Fruit fly (Drosophila melanogaster) whole organism, wandering third instar larva: Measurements from ENCODE around the gene CG45079.

Experiments
- Abd-B ChIP-seq: fragments of >200 bp; optimal IDR thresholded peaks from 2 replicates; lab custom pipeline; 2017; ENCODE audit warnings: missing biosample characterization, missing genetic modification characterization
- CG9705 ChIP-seq: fragments of 200-800 bp; sonication (Bioruptor generic); optimal IDR thresholded peaks from 2 replicates; lab custom pipeline; 2018; ENCODE audit warnings: missing biosample characterization, mild to moderate bottlenecking, missing genetic modification characterization
- Dfd ChIP-seq: fragments of >200 bp; optimal IDR thresholded peaks from 2 replicates; lab custom pipeline; 2017; ENCODE audit warnings: missing biosample characterization, missing genetic modification characterization
- Dif ChIP-seq: fragments of 200-275, 200-300 bp; sonication (Bioruptor generic); optimal IDR thresholded peaks from 2 replicates; lab custom pipeline; 2018; ENCODE audit warnings: missing biosample characterization, missing genetic modification characterization; ENCODE audit not compliant: partially characterized antibody
- HLH106 ChIP-seq: fragments of 200-800 bp; optimal IDR thresholded peaks from 3 replicates; lab custom pipeline; 2019; ENCODE audit warnings: missing biosample characterization, mild to moderate bottlenecking, missing genetic modification characterization, moderate library complexity
- Hnf4 ChIP-seq: fragments of 200-800 bp; sonication (Bioruptor generic); optimal IDR thresholded peaks from 2 replicates; lab custom pipeline; 2016; ENCODE audit warnings: missing biosample characterization, mild to moderate bottlenecking, missing genetic modification characterization
- Hr78 ChIP-seq: fragments of >200 bp; optimal IDR thresholded peaks from 2 replicates; lab custom pipeline; 2017; ENCODE audit warnings: missing biosample characterization, missing genetic modification characterization
- Hr83 ChIP-seq: fragments of 200-300 bp; sonication (Bioruptor generic); optimal IDR thresholded peaks from 2 replicates; lab custom pipeline; 2016; ENCODE audit warnings: missing biosample characterization, mild to moderate bottlenecking, missing genetic modification characterization, moderate library complexity; ENCODE audit not compliant: poor library complexity, severe bottlenecking
- Jra ChIP-seq: sonication (Bioruptor generic); optimal IDR thresholded peaks from 2 replicates; lab custom pipeline; 2016; ENCODE audit warnings: missing biosample characterization, missing genetic modification characterization
- Myc ChIP-seq: fragments of >200 bp; optimal IDR thresholded peaks from 2 replicates; lab custom pipeline; 2017
- N ChIP-seq: fragments of >200 bp; optimal IDR thresholded peaks from 2 replicates; lab custom pipeline; 2018; ENCODE audit warnings: missing biosample characterization, missing external identifiers, missing genetic modification characterization
- OdsH ChIP-seq: fragments of 200-800 bp; sonication (Bioruptor generic); optimal IDR thresholded peaks from 2 replicates; lab custom pipeline; 2016; ENCODE audit warnings: missing biosample characterization, mild to moderate bottlenecking, missing genetic modification characterization
- Rel ChIP-seq, 2 experiments: fragments of 200-800 bp; sonication (Bioruptor generic) in 1 of 2; optimal IDR thresholded peaks; 2 replicates in 1 of 2; 3 replicates in 1 of 2; lab custom pipeline; 2016 to 2019; ENCODE audit warnings: mild to moderate bottlenecking in 2 of 2, missing biosample characterization in 2 of 2, missing genetic modification characterization in 2 of 2, moderate library complexity in 1 of 2
- Sp1 ChIP-seq: fragments of 200-800 bp; sonication (Bioruptor generic); optimal IDR thresholded peaks from 3 replicates; lab custom pipeline; 2019; ENCODE audit warnings: missing biosample characterization, mild to moderate bottlenecking, missing genetic modification characterization, moderate library complexity
- Vsx2 ChIP-seq: fragments of 200-300, 225-300 bp; sonication (Bioruptor generic); optimal IDR thresholded peaks from 2 replicates; lab custom pipeline; 2018; ENCODE audit warnings: missing biosample characterization, missing genetic modification characterization; ENCODE audit not compliant: partially characterized antibody
- br ChIP-seq: fragments of 200-800 bp; sonication (Bioruptor generic); optimal IDR thresholded peaks from 2 replicates; lab custom pipeline; 2016; ENCODE audit warnings: missing biosample characterization, missing genetic modification characterization
- brk ChIP-seq: fragments of 200-800 bp; sonication (Bioruptor generic); optimal IDR thresholded peaks from 2 replicates; lab custom pipeline; 2016; ENCODE audit warnings: missing biosample characterization, mild to moderate bottlenecking, missing genetic modification characterization
- dmrt93B ChIP-seq: fragments of 200-800 bp; sonication (Bioruptor generic); optimal IDR thresholded peaks from 2 replicates; lab custom pipeline; 2018; ENCODE audit warnings: missing biosample characterization, mild to moderate bottlenecking, missing genetic modification characterization
- dsf ChIP-seq: sonication (Bioruptor generic); optimal IDR thresholded peaks from 2 replicates; lab custom pipeline; 2016; ENCODE audit warnings: missing biosample characterization, missing genetic modification characterization, borderline replicate concordance
- ey ChIP-seq: fragments of 200-800 bp; sonication (Bioruptor generic); optimal IDR thresholded peaks from 2 replicates; lab custom pipeline; 2016; ENCODE audit warnings: missing biosample characterization, missing genetic modification characterization
- foxo ChIP-seq, 2 experiments: fragments of 200-800 bp; sonication (Bioruptor generic); optimal IDR thresholded peaks; 2 replicates in 1 of 2; 3 replicates in 1 of 2; lab custom pipeline; 2016 to 2017; ENCODE audit warnings: missing biosample characterization in 2 of 2, missing genetic modification characterization in 2 of 2
- fru ChIP-seq: fragments of 200-800 bp; sonication (Bioruptor generic); optimal IDR thresholded peaks from 3 replicates; lab custom pipeline; 2016; ENCODE audit warnings: missing biosample characterization, mild to moderate bottlenecking, missing genetic modification characterization
- h ChIP-seq: fragments of 200-800 bp; sonication (Bioruptor generic); optimal IDR thresholded peaks from 3 replicates; lab custom pipeline; 2016; ENCODE audit warnings: missing biosample characterization, mild to moderate bottlenecking, missing genetic modification characterization
- jim ChIP-seq: fragments of 175-275, 200-325 bp; sonication (Bioruptor generic); optimal IDR thresholded peaks from 2 replicates; lab custom pipeline; 2016; ENCODE audit warnings: missing biosample characterization, mild to moderate bottlenecking, missing genetic modification characterization
- lola ChIP-seq: fragments of >200 bp; optimal IDR thresholded peaks from 2 replicates; lab custom pipeline; 2017; ENCODE audit warnings: missing biosample characterization, missing genetic modification characterization
- pan ChIP-seq: fragments of >200 bp; optimal IDR thresholded peaks from 2 replicates; lab custom pipeline; 2017
- psq ChIP-seq: fragments of 200-800 bp; sonication (Bioruptor generic); optimal IDR thresholded peaks from 3 replicates; lab custom pipeline; 2017; ENCODE audit warnings: missing biosample characterization, mild to moderate bottlenecking, missing genetic modification characterization, moderate library complexity
- rgr ChIP-seq: fragments of 200-800 bp; sonication (Bioruptor generic); optimal IDR thresholded peaks from 3 replicates; lab custom pipeline; 2016; ENCODE audit warnings: missing biosample characterization, mild to moderate bottlenecking, missing genetic modification characterization
- sage ChIP-seq: fragments of 200-800 bp; sonication (Bioruptor generic); optimal IDR thresholded peaks from 2 replicates; lab custom pipeline; 2016; ENCODE audit warnings: missing biosample characterization, mild to moderate bottlenecking, missing genetic modification characterization
- sv ChIP-seq: fragments of 200-800 bp; sonication (Bioruptor generic); optimal IDR thresholded peaks from 3 replicates; lab custom pipeline; 2016; ENCODE audit warnings: missing biosample characterization, missing genetic modification characterization
- tai ChIP-seq: sonication (Bioruptor generic); optimal IDR thresholded peaks from 2 replicates; lab custom pipeline; 2016; ENCODE audit warnings: missing biosample characterization, missing genetic modification characterization
- usp ChIP-seq: fragments of >200 bp; optimal IDR thresholded peaks from 2 replicates; lab custom pipeline; 2017; ENCODE audit warnings: missing biosample characterization, missing genetic modification characterization
- woc ChIP-seq: sonication (Bioruptor generic); optimal IDR thresholded peaks from 2 replicates; lab custom pipeline; 2016; ENCODE audit warnings: missing biosample characterization, mild to moderate bottlenecking, missing genetic modification characterization

Gene CG45079

dm6 chr3R:17115668-17116067, 8.6 kb upstream of the CG45079 start:
- TF ChIP-seq usp (GFP tag; lab: Kevin White, UChicago) (no peak), Hnf4 (GFP tag; lab: Kevin White, UChicago) (peak; percentile 3), sage (GFP tag; lab: Kevin White, UChicago) (peak; percentile 42), h (peak; percentile 40), Hr83 (peak; percentile 61), brk (peak; percentile 24)

- TF ChIP-seq lola (GFP tag; lab: Kevin White, UChicago) (no peak), woc (GFP tag; lab: Kevin White, UChicago) (peak; percentile 8), br (peak; percentile 68), rgr (GFP tag; lab: Kevin White, UChicago) (peak; percentile 26), h (peak; percentile 22), dmrt93B (peak; percentile 17), Abd-B (no peak), Hnf4 (GFP tag; lab: Kevin White, UChicago) (peak; percentile 17), OdsH (peak; percentile 28), N (no peak), Hr83 (peak; percentile 47), Myc (lab: Kevin White, UChicago) (no peak), foxo (GFP tag; optimal IDR thresholded peaks at IDR 0.05; lab: Kevin White, UChicago) (peak in 1 of 2 experiments; percentile 68), pan (lab: Kevin White, UChicago) (no peak), HLH106 (tag; lab: Kevin White, UChicago) (peak; percentile 14), ey (GFP tag; lab: Kevin White, UChicago) (peak; percentile 62), brk (no peak), fru (GFP tag; lab: Kevin White, UChicago) (peak; percentile 58), tai (GFP tag; lab: Kevin White, UChicago) (peak; percentile 2)
Observed at dm6 chr3R:17116231-17116630, 8.0 kb upstream of the CG45079 start.

dm6 chr3R:17117607-17118327, 6.5 kb upstream of the CG45079 start:
- peak; percentile 40 for TF ChIP-seq dmrt93B
- peak in 1 of 2 experiments; percentile 57 for TF ChIP-seq foxo (GFP tag; optimal IDR thresholded peaks at IDR 0.05; lab: Kevin White, UChicago)
- TF ChIP-seq HLH106 (tag; lab: Kevin White, UChicago) = peak; percentile 77
- TF ChIP-seq sv (GFP tag; lab: Kevin White, UChicago) = no peak
- peak; percentile 79 for TF ChIP-seq h
- TF ChIP-seq usp (GFP tag; lab: Kevin White, UChicago) = no peak
- TF ChIP-seq Jra (GFP tag; lab: Kevin White, UChicago) = no peak
- TF ChIP-seq brk = no peak
- TF ChIP-seq pan (lab: Kevin White, UChicago) = no peak
- TF ChIP-seq Hr83 = no peak
- TF ChIP-seq Myc (lab: Kevin White, UChicago) = no peak
- peak; percentile 65 for TF ChIP-seq ey (GFP tag; lab: Kevin White, UChicago)
- no peak for TF ChIP-seq Rel (GFP tag; optimal IDR thresholded peaks at IDR 0.05; lab: Kevin White, UChicago)
- TF ChIP-seq Rel (tag; optimal IDR thresholded peaks at IDR 0.05; lab: Kevin White, UChicago) = peak; percentile 2
- no peak for TF ChIP-seq dsf (GFP tag; lab: Kevin White, UChicago)
- TF ChIP-seq fru (GFP tag; lab: Kevin White, UChicago) = peak; percentile 64
- TF ChIP-seq Hr78 (GFP tag; lab: Kevin White, UChicago) = no peak
- TF ChIP-seq CG9705 = no peak
- TF ChIP-seq Dif = no peak
- TF ChIP-seq lola (GFP tag; lab: Kevin White, UChicago) = no peak
- peak; percentile 84 for TF ChIP-seq psq (GFP tag; lab: Kevin White, UChicago)
- peak; percentile 79 for TF ChIP-seq woc (GFP tag; lab: Kevin White, UChicago)
- TF ChIP-seq Hnf4 (GFP tag; lab: Kevin White, UChicago) = peak; percentile 22
- peak; percentile 8 for TF ChIP-seq sage (GFP tag; lab: Kevin White, UChicago)
- no peak for TF ChIP-seq jim (GFP tag; lab: Kevin White, UChicago)
- peak; percentile 55 for TF ChIP-seq br
- no peak for TF ChIP-seq Abd-B
- TF ChIP-seq Dfd (GFP tag; lab: Kevin White, UChicago) = no peak
- TF ChIP-seq Vsx2 (GFP tag; lab: Kevin White, UChicago) = no peak
- TF ChIP-seq rgr (GFP tag; lab: Kevin White, UChicago) = peak; percentile 52
- peak; percentile 72 for TF ChIP-seq Sp1 (GFP tag; lab: Kevin White, UChicago)
- TF ChIP-seq OdsH = peak; percentile 71
- TF ChIP-seq, all 38 proteins: peak for 15
